Fruit fly (Drosophila melanogaster): ENCODE data around the gene CG7168.

CG7168 gene

DNA sequence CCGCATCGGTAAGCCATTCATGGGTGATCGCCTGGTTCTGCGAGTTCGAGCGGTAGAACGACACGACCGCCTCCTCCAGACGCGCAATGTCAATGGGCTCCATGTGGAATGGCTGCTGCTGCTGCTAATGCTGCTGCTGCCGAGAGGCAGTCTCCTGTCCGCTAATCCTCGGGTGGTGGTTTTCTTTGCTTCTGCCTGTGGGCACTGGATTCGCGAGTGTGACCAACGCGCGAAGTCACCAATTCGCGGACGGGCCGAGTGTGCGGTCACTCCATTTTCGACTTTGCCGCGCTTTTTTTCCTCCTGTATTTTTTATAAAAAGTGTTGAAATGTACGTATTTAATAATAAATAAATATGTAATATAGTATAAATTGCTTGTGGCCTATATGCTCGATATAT is 42.6 kb downstream of the CG7168 start, which contains the start of gene cdm (continued):
- TF ChIP-seq MBD-R2 (GFP tag; IDR thresholded peaks at IDR 0.05) (peak; percentile 87), Ravus (GFP tag; IDR thresholded peaks at IDR 0.05) (no peak), unc-4 (GFP tag; IDR thresholded peaks at IDR 0.05; ENCODE audit: partially characterized antibody) (peak; percentile 21; the same call in 1 of the 2 replicates), CG11696 (GFP tag; IDR thresholded peaks at IDR 0.05) (no peak), amos (GFP tag; IDR thresholded peaks at IDR 0.05; ENCODE audit: partially characterized antibody) (0 out of 2 replicates have a peak, but pooled peaks have one; percentile 3), Bteb2 (GFP tag; optimal IDR thresholded peaks at IDR 0.05) (no peak), CG17186 (GFP tag; optimal IDR thresholded peaks at IDR 0.05) (peak; percentile 19), E2f2 (GFP tag; IDR thresholded peaks at IDR 0.05) (peak; percentile 88), MESR4 (GFP tag; optimal IDR thresholded peaks at IDR 0.05) (peak; percentile 94), YL-1 (GFP tag; optimal IDR thresholded peaks at IDR 0.05) (peak; percentile 42), rib (GFP tag; IDR thresholded peaks at IDR 0.05) (peak; percentile 3; the same call in 1 of the 2 replicates), CG17829 (tag; optimal IDR thresholded peaks at IDR 0.05) (no peak), al (GFP tag; IDR thresholded peaks at IDR 0.05) (no peak)

All from whole organism, embryonic.